Worm (Caenorhabditis elegans) whole organism, late embryonic: ENCODE data around the gene C25D7.15.

ENCODE experiments used
- ama-1 ChIP-seq: fragments of 150-350 bp; optimal IDR thresholded peaks from 2 replicates; lab custom pipeline; 2014
- ceh-6 ChIP-seq: fragments of 200-800 bp; sonication (Bioruptor generic); optimal IDR thresholded peaks from 2 replicates; lab custom pipeline; 2018; ENCODE audit warnings: mild to moderate bottlenecking, missing genetic modification characterization, missing compliant biosample characterization
- che-1 ChIP-seq: sonication (generic microtip); optimal IDR thresholded peaks from 2 replicates; lab custom pipeline; 2016; ENCODE audit warnings: mild to moderate bottlenecking, missing genetic modification characterization, missing compliant biosample characterization
- dve-1 ChIP-seq: sonication (generic microtip); optimal IDR thresholded peaks from 2 replicates; lab custom pipeline; 2017; ENCODE audit warnings: antibody characterized with exemption, mild to moderate bottlenecking, missing genetic modification characterization, missing compliant biosample characterization
- eyg-1 ChIP-seq: sonication (generic microtip); optimal IDR thresholded peaks from 2 replicates; lab custom pipeline; 2016; ENCODE audit warnings: missing genotype, missing genetic modification characterization, missing compliant biosample characterization
- fax-1 ChIP-seq: sonication (generic microtip); optimal IDR thresholded peaks from 2 replicates; lab custom pipeline; 2016; ENCODE audit warnings: missing genotype, missing genetic modification characterization, missing compliant biosample characterization
- lin-11 ChIP-seq: fragments of 200-800 bp; sonication (Bioruptor generic); optimal IDR thresholded peaks from 2 replicates; lab custom pipeline; 2018; ENCODE audit warnings: mild to moderate bottlenecking, missing genetic modification characterization, missing compliant biosample characterization
- pag-3 ChIP-seq: sonication (generic microtip); optimal IDR thresholded peaks from 2 replicates; lab custom pipeline; 2016; ENCODE audit warnings: missing compliant biosample characterization, missing genetic modification characterization, borderline replicate concordance
- pat-9 ChIP-seq: fragments of 200-800 bp; sonication (Bioruptor generic); optimal IDR thresholded peaks from 2 replicates; lab custom pipeline; 2018; ENCODE audit warnings: mild to moderate bottlenecking, missing genetic modification characterization, moderate library complexity, missing compliant biosample characterization
- pha-4 ChIP-seq: fragments of 150-350 bp; optimal IDR thresholded peaks from 2 replicates; lab custom pipeline; 2018; ENCODE audit warnings: missing biosample characterization, missing genetic modification reagents, missing genetic modification characterization
- pros-1 ChIP-seq: fragments of 150-350 bp; optimal IDR thresholded peaks from 2 replicates; lab custom pipeline; 2014; ENCODE audit warnings: missing biosample characterization, missing genetic modification reagents, missing genetic modification characterization
- rnt-1 ChIP-seq: sonication (generic microtip); optimal IDR thresholded peaks from 2 replicates; lab custom pipeline; 2016; ENCODE audit warnings: missing genetic modification characterization, missing compliant biosample characterization
- syd-9 ChIP-seq: sonication (generic microtip); optimal IDR thresholded peaks from 2 replicates; lab custom pipeline; 2016; ENCODE audit warnings: mild to moderate bottlenecking, missing genetic modification characterization, moderate library complexity, missing compliant biosample characterization
- tbx-7 ChIP-seq: sonication (generic microtip); optimal IDR thresholded peaks from 2 replicates; lab custom pipeline; 2016; ENCODE audit warnings: missing genotype, missing genetic modification characterization, missing compliant biosample characterization

- TF ChIP-seq lin-11 (tag; lab: Kevin White, UChicago): no peak
- no peak for TF ChIP-seq pag-3 (tag; lab: Kevin White, UChicago)
- TF ChIP-seq ama-1 (lab: Kevin White, UChicago): no peak
- no peak for TF ChIP-seq pat-9 (tag; lab: Kevin White, UChicago)
- TF ChIP-seq pha-4 (tag; lab: Kevin White, UChicago): no peak
- no peak for TF ChIP-seq tbx-7 (tag; lab: Kevin White, UChicago)
- TF ChIP-seq dve-1: no peak
- TF ChIP-seq pros-1 (tag; lab: Kevin White, UChicago): no peak
- TF ChIP-seq eyg-1 (tag; lab: Kevin White, UChicago): no peak
- no peak for TF ChIP-seq rnt-1 (tag; lab: Kevin White, UChicago)
- no peak for TF ChIP-seq che-1 (tag; lab: Kevin White, UChicago)
- no peak for TF ChIP-seq syd-9 (tag; lab: Kevin White, UChicago)
- no peak for TF ChIP-seq fax-1 (tag; lab: Kevin White, UChicago)
- TF ChIP-seq ceh-6 (GFP tag; lab: Kevin White, UChicago): no peak
Observed at ce11 chrV:15090457-15090856, 30.8 kb downstream of the C25D7.15 start, which contains the start of gene C01G10.17.
